Worm (Caenorhabditis elegans): ENCODE results near the gene nft-1.

The nft-1 gene

ce11 chrIII:11935948-11936280 is 12.2 kb downstream of the nft-1 start (continued):
- no peak for TF ChIP-seq ceh-82 (tag; optimal IDR thresholded peaks at IDR 0.05)

ce11 chrIII:11936668-11937276 is 13.1 kb downstream of the nft-1 start:
- TF ChIP-seq snpc-4 (tag; optimal IDR thresholded peaks at IDR 0.05) (no peak), F13H6.1 (tag; optimal IDR thresholded peaks at IDR 0.05) (peak; percentile 14)

- TF ChIP-seq nhr-21 (tag; optimal IDR thresholded peaks at IDR 0.05) = no peak
- TF ChIP-seq nhr-129 (tag; optimal IDR thresholded peaks at IDR 0.05) = peak; percentile 13
- peak; percentile 14 for TF ChIP-seq C34F6.9 (tag; optimal IDR thresholded peaks at IDR 0.05)
- TF ChIP-seq lin-39 (tag; optimal IDR thresholded peaks at IDR 0.05) = no peak
- TF ChIP-seq unc-55 (GFP tag; optimal IDR thresholded peaks at IDR 0.05) = peak; percentile 5
- TF ChIP-seq lsy-2 (tag; optimal IDR thresholded peaks at IDR 0.05) = peak in 1 of 2 experiments; percentile 38
- peak; percentile 16 for TF ChIP-seq sem-4 (tag; optimal IDR thresholded peaks at IDR 0.05)
- peak; percentile 19 for TF ChIP-seq crh-2 (tag; optimal IDR thresholded peaks at IDR 0.05)
These were observed 14.2 kb downstream of the nft-1 start for ce11 chrIII:11937911-11938310.

- TF ChIP-seq mab-5 (tag; optimal IDR thresholded peaks at IDR 0.05) = no peak
- no peak for TF ChIP-seq blmp-1 (tag; optimal IDR thresholded peaks at IDR 0.05; ENCODE audit: insufficient read depth)
- TF ChIP-seq lin-11 (tag; optimal IDR thresholded peaks at IDR 0.05) = no peak
- no peak for TF ChIP-seq nhr-21 (tag; optimal IDR thresholded peaks at IDR 0.05)
- TF ChIP-seq alr-1 (tag; optimal IDR thresholded peaks at IDR 0.05) = no peak
- TF ChIP-seq Y55F3AM.14 (GFP tag; optimal IDR thresholded peaks at IDR 0.05) = no peak
- TF ChIP-seq sma-3 (GFP tag; optimal IDR thresholded peaks at IDR 0.05) = no peak
- TF ChIP-seq unc-55 (GFP tag; optimal IDR thresholded peaks at IDR 0.05) = no peak
- no peak for TF ChIP-seq lsy-2 (tag; optimal IDR thresholded peaks at IDR 0.05)
- TF ChIP-seq F13H6.1 (tag; optimal IDR thresholded peaks at IDR 0.05) = no peak
These were observed 14.8 kb downstream of the nft-1 start for ce11 chrIII:11938525-11938924.

DNA sequence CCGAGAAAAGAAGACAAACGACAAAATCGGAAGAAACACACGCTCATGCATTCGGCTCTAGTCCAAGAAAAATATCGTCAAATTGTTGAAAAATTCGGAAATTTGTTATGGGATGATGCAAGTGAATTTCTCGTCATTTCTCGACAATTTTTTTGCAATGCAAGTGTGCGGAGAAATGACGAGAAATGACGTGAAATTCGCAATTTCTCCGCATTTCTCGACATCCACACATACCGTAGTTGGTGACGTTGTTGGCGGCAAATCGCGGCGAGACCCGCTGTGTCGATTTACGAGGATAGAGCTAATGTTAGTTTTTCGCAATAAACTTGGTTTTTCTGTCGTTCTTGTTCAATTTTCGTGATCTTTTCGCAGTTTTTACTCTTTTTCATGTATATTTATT is 15.6 kb downstream of the nft-1 start:
- peak in 1 of 2 experiments; percentile 18 for TF ChIP-seq lsy-2 (tag; optimal IDR thresholded peaks at IDR 0.05)

DNA sequence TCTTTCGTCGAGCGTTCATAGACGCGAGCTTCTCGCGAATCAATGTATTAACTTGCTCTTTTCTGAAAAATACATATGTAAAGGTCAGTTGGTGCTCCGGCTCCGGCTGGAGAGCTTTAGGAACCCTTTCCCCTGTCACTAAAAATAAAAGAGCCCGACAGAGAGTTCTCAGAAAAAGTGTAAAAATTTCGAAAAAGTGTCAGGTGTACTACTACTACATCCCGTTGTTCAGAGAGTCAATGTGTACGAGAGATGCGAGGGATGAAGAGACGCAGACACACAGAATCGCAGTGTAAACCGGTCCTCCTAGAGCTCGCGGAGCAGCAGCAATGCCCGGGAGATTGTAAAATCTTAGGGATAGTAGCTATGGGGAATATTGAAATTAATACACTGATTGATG is 19.0 kb downstream of the nft-1 start:
- TF ChIP-seq C34F6.9 (tag; optimal IDR thresholded peaks at IDR 0.05) = peak; percentile 47
- TF ChIP-seq lsy-2 (tag; optimal IDR thresholded peaks at IDR 0.05) = peak; percentile 1 to 44
- TF ChIP-seq mbf-1 (tag; optimal IDR thresholded peaks at IDR 0.05) = no peak
- TF ChIP-seq F13H6.1 (tag; optimal IDR thresholded peaks at IDR 0.05) = peak; percentile 79
- peak; percentile 28 for TF ChIP-seq nhr-129 (tag; optimal IDR thresholded peaks at IDR 0.05)
- TF ChIP-seq sma-9 (GFP tag; optimal IDR thresholded peaks at IDR 0.05) = peak; percentile 51
- TF ChIP-seq sma-9 (tag; optimal IDR thresholded peaks at IDR 0.05) = no peak
- TF ChIP-seq elt-1 (tag; optimal IDR thresholded peaks at IDR 0.05) = no peak

ce11 chrIII:11946062-11946749 is 22.5 kb downstream of the nft-1 start:
- TF ChIP-seq skn-1 (tag; optimal IDR thresholded peaks at IDR 0.05) (no peak), sma-3 (GFP tag; optimal IDR thresholded peaks at IDR 0.05) (peak; percentile 90), peb-1 (tag; optimal IDR thresholded peaks at IDR 0.05) (no peak), unc-62 (GFP tag; optimal IDR thresholded peaks at IDR 0.05) (no peak), alr-1 (tag; optimal IDR thresholded peaks at IDR 0.05) (no peak), nhr-23 (tag; optimal IDR thresholded peaks at IDR 0.05) (no peak), crh-2 (tag; optimal IDR thresholded peaks at IDR 0.05) (peak; percentile 92), nhr-129 (tag; optimal IDR thresholded peaks at IDR 0.05) (no peak), aly-2 (tag; optimal IDR thresholded peaks at IDR 0.05) (no peak), ztf-1 (GFP tag; conservative IDR thresholded peaks at IDR 0.05) (0 out of 2 replicates have a peak, but pooled peaks have one; percentile 70), nhr-10 (tag; optimal IDR thresholded peaks at IDR 0.05) (no peak), nhr-12 (tag; optimal IDR thresholded peaks at IDR 0.05) (no peak), mdl-1 (tag; optimal IDR thresholded peaks at IDR 0.05) (no peak), nhr-21 (tag; optimal IDR thresholded peaks at IDR 0.05) (peak; percentile 82), ZK546.5 (tag; optimal IDR thresholded peaks at IDR 0.05) (peak; percentile 9), unc-55 (GFP tag; optimal IDR thresholded peaks at IDR 0.05) (peak; percentile 86), egl-27 (tag; optimal IDR thresholded peaks at IDR 0.05) (peak; percentile 73), ztf-11 (tag; optimal IDR thresholded peaks at IDR 0.05) (no peak), sem-4 (tag; optimal IDR thresholded peaks at IDR 0.05) (peak; percentile 95), C34F6.9 (tag; optimal IDR thresholded peaks at IDR 0.05) (peak; percentile 80), ztf-4 (tag; optimal IDR thresholded peaks at IDR 0.05) (peak; percentile 74), nhr-11 (tag; optimal IDR thresholded peaks at IDR 0.05) (no peak), elt-1 (tag; optimal IDR thresholded peaks at IDR 0.05) (no peak), zag-1 (tag; optimal IDR thresholded peaks at IDR 0.05) (no peak), sma-9 (GFP tag; optimal IDR thresholded peaks at IDR 0.05) (peak; percentile 97), sma-9 (tag; optimal IDR thresholded peaks at IDR 0.05) (no peak), ama-1 (optimal IDR thresholded peaks at IDR 0.05) (peak; percentile 9), mab-5 (tag; optimal IDR thresholded peaks at IDR 0.05) (peak; percentile 67), fos-1 (tag; optimal IDR thresholded peaks at IDR 0.05) (peak; percentile 34), lin-39 (tag; optimal IDR thresholded peaks at IDR 0.05) (no peak)
